Worm (Caenorhabditis elegans) whole organism, mixed stage, embryonic: ENCODE results near the gene K10D2.8.

Source experiments
- M03D4.4 ChIP-seq: sonication (generic microtip); optimal IDR thresholded peaks from 2 replicates; lab custom pipeline; 2017; ENCODE audit warnings: mild to moderate bottlenecking, missing genetic modification characterization, missing compliant biosample characterization
- bed-3 ChIP-seq: fragments of 200-800 bp; sonication (Bioruptor generic); optimal IDR thresholded peaks from 3 replicates; lab custom pipeline; 2018; ENCODE audit warnings: mild to moderate bottlenecking, missing genetic modification characterization, moderate library complexity, missing compliant biosample characterization
- blmp-1 ChIP-seq: fragments of 150-350 bp; optimal IDR thresholded peaks from 2 replicates; lab custom pipeline; 2014; ENCODE audit warnings: missing biosample characterization, missing genetic modification characterization
- ceh-43 ChIP-seq: fragments of 200-800 bp; sonication (Bioruptor generic); optimal IDR thresholded peaks from 2 replicates; lab custom pipeline; 2018; ENCODE audit warnings: mild to moderate bottlenecking, missing genetic modification characterization, moderate library complexity, missing compliant biosample characterization
- ceh-83 ChIP-seq: fragments of 200-800 bp; sonication (Bioruptor generic); optimal IDR thresholded peaks from 2 replicates; lab custom pipeline; 2018; ENCODE audit warnings: mild to moderate bottlenecking, missing genetic modification characterization, missing compliant biosample characterization
- ces-1 ChIP-seq: fragments of 150-350 bp; optimal IDR thresholded peaks from 2 replicates; lab custom pipeline; 2014; ENCODE audit warnings: missing biosample characterization, missing genetic modification reagents, missing genetic modification characterization
- cnd-1 ChIP-seq: fragments of 200-800 bp; sonication (Bioruptor generic); optimal IDR thresholded peaks from 2 replicates; lab custom pipeline; 2018; ENCODE audit warnings: mild to moderate bottlenecking, missing genetic modification characterization, missing compliant biosample characterization
- drap-1 ChIP-seq: fragments of 200-800 bp; sonication (Bioruptor generic); optimal IDR thresholded peaks from 3 replicates; lab custom pipeline; 2018; ENCODE audit warnings: mild to moderate bottlenecking, missing genetic modification characterization, missing compliant biosample characterization
- elt-1 ChIP-seq: sonication (generic microtip); optimal IDR thresholded peaks from 2 replicates; lab custom pipeline; 2017; ENCODE audit warnings: missing genetic modification characterization, mild to moderate bottlenecking, missing compliant biosample characterization, antibody characterized with exemption, moderate library complexity, borderline replicate concordance; ENCODE audit not compliant: insufficient read depth
- elt-3 ChIP-seq: fragments of 150-350 bp; optimal IDR thresholded peaks from 2 replicates; lab custom pipeline; 2014; ENCODE audit warnings: missing biosample characterization, missing genetic modification characterization
- flh-1 ChIP-seq: fragments of 200-800 bp; sonication (Bioruptor generic); optimal IDR thresholded peaks from 2 replicates; lab custom pipeline; 2018; ENCODE audit warnings: mild to moderate bottlenecking, missing genetic modification characterization, moderate library complexity, missing compliant biosample characterization
- ham-2 ChIP-seq: fragments of 200-800 bp; sonication (Bioruptor generic); optimal IDR thresholded peaks from 2 replicates; lab custom pipeline; 2018; ENCODE audit warnings: mild to moderate bottlenecking, missing genetic modification characterization, missing compliant biosample characterization
- lin-13 ChIP-seq: fragments of 150-350 bp; optimal IDR thresholded peaks from 2 replicates; lab custom pipeline; 2014; ENCODE audit warnings: missing biosample characterization, missing genetic modification characterization
- lin-32 ChIP-seq: fragments of 200-800 bp; sonication (Bioruptor generic); optimal IDR thresholded peaks from 2 replicates; lab custom pipeline; 2018; ENCODE audit warnings: mild to moderate bottlenecking, missing genetic modification characterization, missing compliant biosample characterization
- lsy-2 ChIP-seq: fragments of 150-350 bp; optimal IDR thresholded peaks from 2 replicates; lab custom pipeline; 2014; ENCODE audit warnings: missing biosample characterization, missing genetic modification characterization
- mab-5 ChIP-seq: fragments of 150-350 bp; optimal IDR thresholded peaks from 2 replicates; lab custom pipeline; 2014; ENCODE audit warnings: missing biosample characterization, missing genetic modification characterization
- mls-2 ChIP-seq: sonication (generic microtip); optimal IDR thresholded peaks from 2 replicates; lab custom pipeline; 2016; ENCODE audit warnings: mild to moderate bottlenecking, missing genetic modification characterization, moderate library complexity, missing compliant biosample characterization
- nhr-12 ChIP-seq: fragments of 150-350 bp; optimal IDR thresholded peaks from 2 replicates; lab custom pipeline; 2014; ENCODE audit warnings: missing biosample characterization, missing genetic modification characterization
- nhr-2 ChIP-seq: fragments of 150-350 bp; optimal IDR thresholded peaks from 2 replicates; lab custom pipeline; 2014; ENCODE audit warnings: missing biosample characterization, missing genetic modification characterization
- nhr-237 ChIP-seq: fragments of 150-350 bp; optimal IDR thresholded peaks from 2 replicates; lab custom pipeline; 2014; ENCODE audit warnings: missing biosample characterization, missing genetic modification characterization
- nhr-28 ChIP-seq: fragments of 150-350 bp; optimal IDR thresholded peaks from 2 replicates; lab custom pipeline; 2014; ENCODE audit warnings: missing biosample characterization, missing genetic modification characterization
- nhr-76 ChIP-seq: sonication (generic microtip); optimal IDR thresholded peaks from 2 replicates; lab custom pipeline; 2017; ENCODE audit warnings: missing biosample characterization, missing genetic modification characterization
- pha-4 ChIP-seq: fragments of 150-350 bp; optimal IDR thresholded peaks from 2 replicates; lab custom pipeline; 2018; ENCODE audit warnings: missing biosample characterization, missing genetic modification reagents, missing genetic modification characterization
- sem-2 ChIP-seq: fragments of 200-800 bp; sonication (Bioruptor generic); optimal IDR thresholded peaks from 2 replicates; lab custom pipeline; 2018; ENCODE audit warnings: mild to moderate bottlenecking, missing genetic modification characterization, missing compliant biosample characterization
- snpc-4 ChIP-seq: fragments of 150-350 bp; optimal IDR thresholded peaks from 2 replicates; lab custom pipeline; 2014; ENCODE audit warnings: missing biosample characterization, missing genetic modification characterization
- sptf-1 ChIP-seq: sonication (generic microtip); optimal IDR thresholded peaks from 2 replicates; lab custom pipeline; 2017; ENCODE audit warnings: mild to moderate bottlenecking, missing genetic modification characterization, moderate library complexity, missing compliant biosample characterization
- tbx-8 ChIP-seq: fragments of 200-800 bp; sonication (Bioruptor generic); optimal IDR thresholded peaks from 2 replicates; lab custom pipeline; 2018; ENCODE audit warnings: mild to moderate bottlenecking, missing genetic modification characterization, moderate library complexity, missing compliant biosample characterization
- unc-120 ChIP-seq: sonication (generic microtip); optimal IDR thresholded peaks from 2 replicates; lab custom pipeline; 2017; ENCODE audit warnings: missing genetic modification characterization, missing compliant biosample characterization; ENCODE audit not compliant: poor library complexity, severe bottlenecking
- unc-39 ChIP-seq: fragments of 150-350 bp; optimal IDR thresholded peaks from 2 replicates; lab custom pipeline; 2014; ENCODE audit warnings: missing biosample characterization, missing genetic modification characterization
- unc-62 ChIP-seq: fragments of 150-350 bp; optimal IDR thresholded peaks from 2 replicates; lab custom pipeline; 2014; ENCODE audit warnings: missing biosample characterization, missing genetic modification reagents, missing genetic modification characterization
- zip-8 ChIP-seq: fragments of 150-350 bp; optimal IDR thresholded peaks from 2 replicates; lab custom pipeline; 2014; ENCODE audit warnings: missing biosample characterization, missing genetic modification characterization
- ztf-11 ChIP-seq: fragments of 150-350 bp; optimal IDR thresholded peaks from 2 replicates; lab custom pipeline; 2014; ENCODE audit warnings: missing biosample characterization, missing genetic modification characterization

Gene K10D2.8

ce11 chrIII:5214162-5214561, 25.6 kb downstream of the K10D2.8 start:
- no peak for TF ChIP-seq nhr-12
- TF ChIP-seq ceh-43 (GFP tag; lab: Kevin White, UChicago): no peak
- TF ChIP-seq lin-13: no peak
- no peak for TF ChIP-seq unc-120
- no peak for TF ChIP-seq flh-1 (GFP tag; lab: Kevin White, UChicago)
- TF ChIP-seq ham-2 (GFP tag; lab: Kevin White, UChicago): no peak
- TF ChIP-seq nhr-2 (tag; lab: Kevin White, UChicago): no peak
- TF ChIP-seq snpc-4: no peak
- no peak for TF ChIP-seq ztf-11 (tag; lab: Kevin White, UChicago)
- TF ChIP-seq elt-3: no peak
- no peak for TF ChIP-seq sem-2 (GFP tag; lab: Kevin White, UChicago)
- TF ChIP-seq bed-3 (GFP tag; lab: Kevin White, UChicago): no peak
- no peak for TF ChIP-seq lin-32 (GFP tag; lab: Kevin White, UChicago)
- TF ChIP-seq elt-1 (tag; lab: Kevin White, UChicago): no peak
- no peak for TF ChIP-seq cnd-1 (tag; lab: Kevin White, UChicago)
- no peak for TF ChIP-seq drap-1 (GFP tag; lab: Kevin White, UChicago)
- no peak for TF ChIP-seq ces-1 (GFP tag; lab: Kevin White, UChicago)
- no peak for TF ChIP-seq nhr-237 (tag; lab: Kevin White, UChicago)
- no peak for TF ChIP-seq nhr-28 (tag; lab: Kevin White, UChicago)
- TF ChIP-seq nhr-76 (tag; lab: Kevin White, UChicago): no peak

- no peak for TF ChIP-seq bed-3 (GFP tag; lab: Kevin White, UChicago)
- TF ChIP-seq nhr-2 (tag; lab: Kevin White, UChicago): no peak
- TF ChIP-seq ham-2 (GFP tag; lab: Kevin White, UChicago): no peak
- TF ChIP-seq mab-5 (tag; lab: Kevin White, UChicago): no peak
- no peak for TF ChIP-seq nhr-28 (tag; lab: Kevin White, UChicago)
- TF ChIP-seq pha-4: no peak
- TF ChIP-seq lin-13: no peak
- no peak for TF ChIP-seq sptf-1 (tag; lab: Kevin White, UChicago)
- TF ChIP-seq cnd-1 (tag; lab: Kevin White, UChicago): no peak
- no peak for TF ChIP-seq nhr-76 (tag; lab: Kevin White, UChicago)
- TF ChIP-seq unc-62: no peak
- TF ChIP-seq zip-8 (tag; lab: Kevin White, UChicago): no peak
- no peak for TF ChIP-seq M03D4.4 (tag; lab: Kevin White, UChicago)
- TF ChIP-seq ztf-11 (tag; lab: Kevin White, UChicago): no peak
- no peak for TF ChIP-seq elt-3
- no peak for TF ChIP-seq ceh-83 (GFP tag; lab: Kevin White, UChicago)
- no peak for TF ChIP-seq lsy-2 (tag; lab: Kevin White, UChicago)
- no peak for TF ChIP-seq tbx-8 (GFP tag; lab: Kevin White, UChicago)
These were observed 26.8 kb downstream of the K10D2.8 start, which contains the start of gene ZC155.4 for ce11 chrIII:5215375-5215774. ZC155.4 (minus strand) TSS chrIII:5215475.

DNA sequence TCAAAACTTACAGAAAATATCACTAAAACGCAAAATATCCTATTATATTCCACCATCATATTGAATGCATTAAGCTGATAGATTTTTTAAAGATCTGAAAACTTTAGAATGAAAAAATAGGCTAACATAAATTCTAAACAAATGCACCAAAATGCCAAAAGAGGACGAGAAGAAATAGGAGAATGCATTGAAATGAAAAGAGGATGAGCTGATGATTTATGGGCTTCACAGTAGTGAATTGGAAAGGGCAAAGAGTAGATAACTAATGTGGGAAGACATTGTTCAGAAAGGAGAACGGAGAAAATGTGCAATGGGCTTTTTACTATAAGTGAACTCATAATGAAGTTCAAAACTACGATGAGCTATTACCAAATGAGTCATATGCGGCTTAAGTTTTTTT, 29.0 kb downstream of the K10D2.8 start, which contains the start of gene cutl-19:
Gene cutl-19, minus strand, starts transcription at position 101 of the 400 bp plus-strand sequence.
- TF ChIP-seq ztf-11 (tag; lab: Kevin White, UChicago) (no peak), ham-2 (GFP tag; lab: Kevin White, UChicago) (no peak), nhr-28 (tag; lab: Kevin White, UChicago) (no peak), zip-8 (tag; lab: Kevin White, UChicago) (no peak), mls-2 (tag; lab: Kevin White, UChicago) (no peak), blmp-1 (tag; lab: Kevin White, UChicago) (no peak), unc-39 (tag; lab: Kevin White, UChicago) (no peak), ces-1 (GFP tag; lab: Kevin White, UChicago) (no peak), pha-4 (no peak), cnd-1 (tag; lab: Kevin White, UChicago) (no peak), elt-1 (tag; lab: Kevin White, UChicago) (no peak), ceh-83 (GFP tag; lab: Kevin White, UChicago) (no peak), flh-1 (GFP tag; lab: Kevin White, UChicago) (no peak), lin-32 (GFP tag; lab: Kevin White, UChicago) (no peak), lsy-2 (tag; lab: Kevin White, UChicago) (no peak), M03D4.4 (tag; lab: Kevin White, UChicago) (no peak), lin-13 (no peak), sptf-1 (tag; lab: Kevin White, UChicago) (no peak), sem-2 (GFP tag; lab: Kevin White, UChicago) (no peak), snpc-4 (no peak)

ce11 chrIII:5218687-5219086, 30.2 kb downstream of the K10D2.8 start, which contains the start of gene ZC155.2:
ZC155.2 (plus strand) TSS chrIII:5218987.
- TF ChIP-seq elt-3 (no peak), nhr-2 (tag; lab: Kevin White, UChicago) (no peak)
